Fruit fly (Drosophila melanogaster) whole organism, prepupa: ENCODE results near the gene ND-PDSW.
A peak's percentile ranks its signal among the peaks of the same experiment; 100 is the strongest.

ENCODE experiments used
- Blimp-1 ChIP-seq: fragments of 200-800 bp; sonication (Bioruptor generic); optimal IDR thresholded peaks from 3 replicates; lab custom pipeline; 2017; ENCODE audit warnings: missing biosample characterization, missing genetic modification characterization, mild to moderate bottlenecking, moderate library complexity, missing genetic modification reagents
- CG10669 ChIP-seq: fragments of 200-800 bp; sonication (Bioruptor generic); optimal IDR thresholded peaks from 3 replicates; lab custom pipeline; 2018; ENCODE audit warnings: missing biosample characterization, mild to moderate bottlenecking, missing genetic modification characterization, moderate library complexity
- CG11294 ChIP-seq: fragments of 200-800 bp; sonication (Bioruptor generic); IDR thresholded peaks from 2 replicates; pipeline ENCODE4 v1.3.6; 2022; ENCODE audit warnings: missing biosample characterization, missing genetic modification characterization
- CG11902 ChIP-seq: fragments of 200-800 bp; sonication (Bioruptor generic); optimal IDR thresholded peaks from 3 replicates; lab custom pipeline; 2016; ENCODE audit warnings: missing biosample characterization, missing genetic modification characterization
- CG15336 ChIP-seq: fragments of 200-800 bp; sonication (Bioruptor generic); IDR thresholded peaks from 2 replicates; pipeline ENCODE4 v1.3.6; 2022; ENCODE audit warnings: missing biosample characterization, missing genetic modification characterization
- CG1621 ChIP-seq: fragments of 200-800 bp; sonication (Bioruptor generic); optimal IDR thresholded peaks from 3 replicates; lab custom pipeline; 2018; ENCODE audit warnings: missing biosample characterization, mild to moderate bottlenecking, missing genetic modification characterization
- CG16779 ChIP-seq: fragments of 200-800 bp; sonication (Bioruptor generic); optimal IDR thresholded peaks from 3 replicates; lab custom pipeline; 2017; ENCODE audit warnings: missing biosample characterization, mild to moderate bottlenecking, missing genetic modification characterization
- CG3032 ChIP-seq: fragments of 200-800 bp; optimal IDR thresholded peaks from 2 replicates; lab custom pipeline; 2019; ENCODE audit warnings: missing biosample characterization, mild to moderate bottlenecking, missing genetic modification characterization, moderate library complexity
- CG31627 ChIP-seq: fragments of 200-800 bp; sonication (Bioruptor generic); optimal IDR thresholded peaks from 3 replicates; lab custom pipeline; 2016; ENCODE audit warnings: missing biosample characterization, missing genetic modification characterization
- CG32006 ChIP-seq: fragments of 200-800 bp; sonication (Bioruptor generic); optimal IDR thresholded peaks from 3 replicates; lab custom pipeline; 2017; ENCODE audit warnings: missing biosample characterization, mild to moderate bottlenecking, missing genetic modification characterization
- CG3919 ChIP-seq: fragments of 200-800 bp; sonication (Bioruptor generic); optimal IDR thresholded peaks from 3 replicates; lab custom pipeline; 2016; ENCODE audit warnings: missing biosample characterization, missing genetic modification characterization
- CG4318 ChIP-seq: fragments of 200-800 bp; sonication (Bioruptor generic); optimal IDR thresholded peaks from 3 replicates; lab custom pipeline; 2017; ENCODE audit warnings: missing biosample characterization, mild to moderate bottlenecking, missing genetic modification characterization
- CG6163 ChIP-seq: fragments of 200-800 bp; sonication (Bioruptor generic); IDR thresholded peaks from 3 replicates; pipeline ENCODE4 v1.3.6; 2022; ENCODE audit warnings: missing biosample characterization, missing genetic modification characterization
- CG6276 ChIP-seq: fragments of 200-800 bp; sonication (Bioruptor generic); optimal IDR thresholded peaks from 2 replicates; lab custom pipeline; 2017; ENCODE audit warnings: missing biosample characterization, mild to moderate bottlenecking, missing genetic modification characterization
- CG8119 ChIP-seq: fragments of 200-800 bp; sonication (Bioruptor generic); IDR thresholded peaks from 3 replicates; pipeline ENCODE4 v1.3.6; 2022; ENCODE audit warnings: missing biosample characterization, missing genetic modification characterization
- CG8319 ChIP-seq: fragments of 200-800 bp; sonication (Bioruptor generic); optimal IDR thresholded peaks from 3 replicates; lab custom pipeline; 2016; ENCODE audit warnings: missing biosample characterization, missing genetic modification characterization
- CG9139 ChIP-seq: fragments of 200-800 bp; sonication (Bioruptor generic); optimal IDR thresholded peaks from 3 replicates; lab custom pipeline; 2017; ENCODE audit warnings: missing biosample characterization, mild to moderate bottlenecking, missing genetic modification characterization
- Eip78C ChIP-seq: fragments of 200-800 bp; sonication (Bioruptor generic); peaks from one replicate; lab custom pipeline; 2016; ENCODE audit warnings: missing biosample characterization, missing genetic modification characterization
- Eip93F ChIP-seq: fragments of 200-800 bp; sonication (Bioruptor generic); optimal IDR thresholded peaks from 2 replicates; lab custom pipeline; 2016; ENCODE audit warnings: missing biosample characterization, mild to moderate bottlenecking, missing genetic modification characterization
- Ets21C ChIP-seq: fragments of 200-800 bp; sonication (Bioruptor generic); optimal IDR thresholded peaks from 3 replicates; lab custom pipeline; 2016; ENCODE audit warnings: missing biosample characterization, missing genetic modification characterization
- Ets96B ChIP-seq: fragments of 200-800 bp; optimal IDR thresholded peaks from 2 replicates; lab custom pipeline; 2019; ENCODE audit warnings: missing biosample characterization, mild to moderate bottlenecking, missing genetic modification characterization, moderate library complexity
- Gug ChIP-seq: fragments of 200-800 bp; sonication (Bioruptor generic); IDR thresholded peaks from 2 replicates; pipeline ENCODE4 v1.3.6; 2022; ENCODE audit warnings: missing biosample characterization, missing genetic modification characterization
- Hr38 ChIP-seq: sonication (Bioruptor generic); optimal IDR thresholded peaks from 2 replicates; lab custom pipeline; 2016; ENCODE audit warnings: missing biosample characterization, missing genetic modification characterization
- Hr39 ChIP-seq: fragments of 200-800 bp; sonication (Bioruptor generic); optimal IDR thresholded peaks from 2 replicates; lab custom pipeline; 2016; ENCODE audit warnings: missing biosample characterization, missing genetic modification characterization
- Hr4 ChIP-seq: fragments of 200-800 bp; sonication (Bioruptor generic); optimal IDR thresholded peaks from 3 replicates; lab custom pipeline; 2016; ENCODE audit warnings: missing biosample characterization, missing genetic modification characterization
- Lpt ChIP-seq: fragments of 200-800 bp; sonication (Bioruptor generic); optimal IDR thresholded peaks from 3 replicates; lab custom pipeline; 2016; ENCODE audit warnings: missing biosample characterization, missing genetic modification characterization
- achi ChIP-seq: fragments of 200-800 bp; sonication (Bioruptor generic); optimal IDR thresholded peaks from 3 replicates; lab custom pipeline; 2016; ENCODE audit warnings: missing biosample characterization, missing genetic modification characterization
- acj6 ChIP-seq: fragments of 200-800 bp; sonication (Bioruptor generic); optimal IDR thresholded peaks from 3 replicates; lab custom pipeline; 2016; ENCODE audit warnings: missing biosample characterization, missing genetic modification characterization
- dac ChIP-seq: fragments of 200-800 bp; sonication (Bioruptor generic); optimal IDR thresholded peaks from 2 replicates; lab custom pipeline; 2017; ENCODE audit warnings: missing biosample characterization, mild to moderate bottlenecking, missing genetic modification characterization
- eg ChIP-seq: fragments of 200-800 bp; sonication (Bioruptor generic); IDR thresholded peaks from 3 replicates; pipeline ENCODE4 v1.3.6; 2022; ENCODE audit warnings: missing biosample characterization, missing genetic modification characterization
- esn ChIP-seq: fragments of 200-800 bp; sonication (Bioruptor generic); optimal IDR thresholded peaks from 2 replicates; lab custom pipeline; 2016; ENCODE audit warnings: missing biosample characterization, mild to moderate bottlenecking, missing genetic modification characterization, moderate library complexity
- lz ChIP-seq: fragments of 200-800 bp; sonication (Bioruptor generic); optimal IDR thresholded peaks from 3 replicates; lab custom pipeline; 2016; ENCODE audit warnings: missing biosample characterization, missing genetic modification characterization
- net ChIP-seq: fragments of 200-800 bp; sonication (Bioruptor generic); optimal IDR thresholded peaks from 3 replicates; lab custom pipeline; 2016; ENCODE audit warnings: missing biosample characterization, missing genetic modification characterization
- pdm3 ChIP-seq: fragments of 200-800 bp; sonication (Bioruptor generic); optimal IDR thresholded peaks from 3 replicates; lab custom pipeline; 2016; ENCODE audit warnings: missing biosample characterization, missing genetic modification characterization
- salr ChIP-seq, 2 experiments: fragments of 200-800 bp; sonication (Bioruptor generic); optimal IDR thresholded peaks; 3 replicates each; lab custom pipeline; 2016 to 2018; ENCODE audit warnings: missing biosample characterization in 2 of 2, missing genetic modification characterization in 2 of 2, mild to moderate bottlenecking in 1 of 2
- ss ChIP-seq, 2 experiments: fragments of 200-800 bp; sonication (Bioruptor generic); optimal IDR thresholded peaks; 2 replicates in 1 of 2; 3 replicates in 1 of 2; lab custom pipeline; 2017 to 2018; ENCODE audit warnings: mild to moderate bottlenecking in 2 of 2, missing biosample characterization in 2 of 2, missing genetic modification characterization in 2 of 2, moderate library complexity in 1 of 2
- svp ChIP-seq: fragments of 200-800 bp; sonication (Bioruptor generic); peaks from one replicate; lab custom pipeline; 2016; ENCODE audit warnings: missing biosample characterization, missing genetic modification characterization
- topi ChIP-seq: fragments of 200-800 bp; sonication (Bioruptor generic); optimal IDR thresholded peaks from 3 replicates; lab custom pipeline; 2016; ENCODE audit warnings: missing biosample characterization, missing genetic modification characterization
- vri ChIP-seq: fragments of 200-800 bp; sonication (Bioruptor generic); optimal IDR thresholded peaks from 3 replicates; lab custom pipeline; 2016; ENCODE audit warnings: missing biosample characterization, mild to moderate bottlenecking, missing genetic modification characterization

The ND-PDSW gene

DNA sequence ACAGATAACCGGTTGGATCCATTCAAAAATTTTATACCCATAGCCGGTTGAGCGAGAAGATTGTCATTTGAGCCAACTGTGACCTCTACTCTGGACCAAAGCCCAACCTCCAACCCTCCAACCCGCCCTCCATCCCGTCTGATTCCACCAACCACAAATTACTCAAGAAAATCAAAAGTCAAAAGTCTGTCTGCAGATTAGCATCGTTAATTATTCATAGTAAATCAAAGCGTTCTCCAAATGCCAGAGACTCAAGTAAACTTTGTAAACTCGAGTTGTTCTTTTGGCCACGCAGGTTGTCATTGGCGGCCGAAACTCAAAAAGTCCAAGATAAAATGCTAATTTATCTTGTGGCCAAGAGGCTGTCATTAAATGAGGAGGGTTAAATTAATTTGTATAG, 48.3 kb upstream of the ND-PDSW start:
- TF ChIP-seq svp (peak; percentile 4), Eip93F (GFP tag; lab: Kevin White, UChicago) (no peak), CG8119 (GFP tag; lab: Robert Waterston, UW) (no peak)
- TF ChIP-seq, all 60 proteins: peak for 1

DNA sequence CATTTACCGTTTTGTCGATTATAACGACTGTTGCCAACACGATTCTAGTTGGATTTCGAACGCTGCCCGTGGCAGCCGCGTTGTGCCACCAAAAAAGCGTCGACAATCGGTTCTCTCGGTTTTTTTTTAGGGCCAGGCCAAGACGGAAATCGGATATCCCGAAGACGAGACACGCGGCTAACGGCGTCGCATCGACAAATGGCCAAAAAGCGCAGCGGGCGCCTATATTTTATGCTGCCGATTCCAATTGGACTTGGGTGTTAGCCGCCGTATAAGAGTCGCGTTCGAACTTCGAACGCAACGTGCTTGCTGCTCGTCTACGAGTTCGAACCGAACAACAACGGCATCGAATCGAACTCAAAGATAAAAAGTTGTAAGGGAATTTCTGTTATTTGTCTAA, 43.2 kb upstream of the ND-PDSW start:
- TF ChIP-seq CG4318, result no peak
- peak; percentile 50 for TF ChIP-seq Eip78C (GFP tag; lab: Kevin White, UChicago)
- no peak for TF ChIP-seq CG1621 (tag; lab: Kevin White, UChicago)
- no peak for TF ChIP-seq salr (GFP tag; optimal IDR thresholded peaks at IDR 0.05; lab: Kevin White, UChicago)
- no peak for TF ChIP-seq CG32006 (GFP tag; lab: Kevin White, UChicago)
- TF ChIP-seq Ets96B (tag; lab: Kevin White, UChicago), result no peak
- no peak for TF ChIP-seq Eip93F (GFP tag; lab: Kevin White, UChicago)
- TF ChIP-seq Lpt (GFP tag; lab: Kevin White, UChicago), result no peak
- no peak for TF ChIP-seq Gug
- no peak for TF ChIP-seq CG11294 (GFP tag; lab: Robert Waterston, UW)
- TF ChIP-seq CG3919 (GFP tag; lab: Kevin White, UChicago), result peak; percentile 10
- TF ChIP-seq eg (GFP tag; lab: Robert Waterston, UW), result peak; percentile 13; the same call in 1 of the 3 replicates
- TF ChIP-seq net (GFP tag; lab: Kevin White, UChicago), result no peak
- TF ChIP-seq CG8319 (GFP tag; lab: Kevin White, UChicago), result no peak
- TF ChIP-seq CG16779 (tag; lab: Kevin White, UChicago), result no peak
- no peak for TF ChIP-seq CG11902 (GFP tag; lab: Kevin White, UChicago)
- TF ChIP-seq Hr4 (GFP tag; lab: Kevin White, UChicago), result no peak
- no peak for TF ChIP-seq lz (GFP tag; lab: Kevin White, UChicago)
- peak; percentile 6; the same call in 1 of the 3 replicates for TF ChIP-seq CG6163
- no peak for TF ChIP-seq vri (GFP tag; lab: Kevin White, UChicago)
- TF ChIP-seq pdm3, result no peak
- no peak for TF ChIP-seq topi
- no peak for TF ChIP-seq dac (GFP tag; lab: Kevin White, UChicago)
- TF ChIP-seq Hr38 (GFP tag; lab: Kevin White, UChicago), result no peak
- TF ChIP-seq CG31627 (GFP tag; lab: Kevin White, UChicago), result no peak
- no peak for TF ChIP-seq esn (GFP tag; lab: Kevin White, UChicago)
- TF ChIP-seq acj6 (GFP tag; lab: Kevin White, UChicago), result no peak
- TF ChIP-seq Ets21C (GFP tag; lab: Kevin White, UChicago), result no peak
- no peak for TF ChIP-seq CG9139 (GFP tag; lab: Kevin White, UChicago)
- TF ChIP-seq CG15336, result 0 out of 2 replicates have a peak, but pooled peaks have one; percentile 9

DNA sequence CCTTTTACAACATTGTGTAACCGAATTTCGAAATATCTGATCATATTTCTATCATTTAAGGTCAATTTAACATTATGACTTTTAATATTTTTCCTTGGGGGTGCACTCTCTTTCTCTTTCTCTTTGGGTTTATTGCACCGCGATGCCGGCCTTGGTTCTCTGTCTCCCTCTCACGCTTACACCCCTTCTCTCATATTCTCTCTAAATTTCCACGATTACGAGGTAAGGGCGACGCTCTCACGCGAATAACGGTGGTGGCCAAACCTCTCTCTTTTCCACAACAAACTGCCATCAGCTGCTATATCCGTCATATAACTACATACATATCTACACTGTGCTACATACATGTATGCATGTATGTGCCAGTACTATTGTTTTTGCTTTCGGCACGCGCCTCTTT, 40.0 kb upstream of the ND-PDSW start:
- TF ChIP-seq CG10669 (no peak), CG3032 (tag; lab: Kevin White, UChicago) (peak; percentile 33)

DNA sequence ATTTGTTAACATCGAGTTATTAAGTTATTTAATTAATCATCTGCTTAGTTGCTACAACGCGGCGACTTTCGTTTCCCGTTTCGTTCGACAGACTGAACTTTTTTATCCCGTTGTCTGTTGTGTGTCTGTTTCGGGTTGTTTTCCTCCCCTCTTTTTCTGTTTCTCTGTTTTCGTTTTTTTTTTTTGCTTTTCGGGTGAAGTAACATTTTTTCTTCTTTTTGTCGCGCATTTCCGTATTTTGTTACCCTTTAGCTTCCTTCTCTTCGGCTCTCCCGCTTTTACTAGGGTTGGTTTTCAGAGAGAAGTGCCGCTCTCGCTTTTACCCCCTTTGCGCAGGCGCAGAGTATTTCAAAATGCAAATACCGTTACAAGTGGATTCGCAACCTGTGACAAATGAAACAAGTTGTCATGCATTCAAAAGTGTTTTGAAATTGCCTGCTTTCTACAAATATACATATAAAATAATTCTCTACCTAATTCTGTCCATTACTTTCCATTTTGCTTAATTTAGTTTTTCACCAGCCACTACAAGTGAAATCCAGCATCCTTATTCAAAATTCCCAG, 39.2 kb upstream of the ND-PDSW start, which contains the start of gene Pgant2:
Gene Pgant2, minus strand, starts transcription at position 51 of the 564 bp plus-strand sequence.
- no peak for TF ChIP-seq svp
- TF ChIP-seq Blimp-1 (GFP tag; lab: Kevin White, UChicago), result no peak
- TF ChIP-seq CG16779 (tag; lab: Kevin White, UChicago), result no peak
- no peak for TF ChIP-seq vri (GFP tag; lab: Kevin White, UChicago)
- TF ChIP-seq Eip78C (GFP tag; lab: Kevin White, UChicago), result no peak
- no peak for TF ChIP-seq acj6 (GFP tag; lab: Kevin White, UChicago)
- no peak for TF ChIP-seq Lpt (GFP tag; lab: Kevin White, UChicago)
- no peak for TF ChIP-seq CG31627 (GFP tag; lab: Kevin White, UChicago)
- TF ChIP-seq achi (GFP tag; lab: Kevin White, UChicago), result no peak
- TF ChIP-seq CG6276 (GFP tag; lab: Kevin White, UChicago), result no peak
- TF ChIP-seq Ets96B (tag; lab: Kevin White, UChicago), result no peak
- TF ChIP-seq esn (GFP tag; lab: Kevin White, UChicago), result no peak
- no peak for TF ChIP-seq CG3919 (GFP tag; lab: Kevin White, UChicago)
- peak in 1 of 2 experiments; percentile 18 for TF ChIP-seq ss (GFP tag; optimal IDR thresholded peaks at IDR 0.05; lab: Kevin White, UChicago)
- TF ChIP-seq CG8319 (GFP tag; lab: Kevin White, UChicago), result no peak
- TF ChIP-seq eg (GFP tag; lab: Robert Waterston, UW), result 0 out of 3 replicates have a peak, but pooled peaks have one; percentile 31
- no peak for TF ChIP-seq salr (GFP tag; optimal IDR thresholded peaks at IDR 0.05; lab: Kevin White, UChicago)
- TF ChIP-seq Hr39 (GFP tag; lab: Kevin White, UChicago), result no peak
- TF ChIP-seq, all 60 proteins: peak for 2
